Worm (Caenorhabditis elegans) whole organism, young adult: Measurements from ENCODE around the gene F49F1.4.
A peak's percentile ranks its signal among the peaks of the same experiment; 100 is the strongest.

Experiments used
- B0035.1 ChIP-seq: sonication (generic microtip); optimal IDR thresholded peaks from 2 replicates; lab custom pipeline; 2016; ENCODE audit warnings: missing genetic modification characterization, mild to moderate bottlenecking, missing compliant biosample characterization, missing genotype, missing genetic modification reagents
- B0336.3 ChIP-seq: fragments of 200-800 bp; sonication (Bioruptor generic); IDR thresholded peaks from 2 replicates; pipeline ENCODE4 v1.3.6; 2022; ENCODE audit warnings: missing genetic modification characterization, missing compliant biosample characterization
- C17E4.6 ChIP-seq: fragments of 200-800 bp; sonication (Bioruptor generic); IDR thresholded peaks from 2 replicates; pipeline ENCODE4 v1.3.6; 2022; ENCODE audit warnings: missing genetic modification reagents, missing genetic modification characterization, missing compliant biosample characterization
- F33H1.4 ChIP-seq: fragments of 200-800 bp; sonication (Bioruptor generic); IDR thresholded peaks from 2 replicates; pipeline ENCODE4 v1.3.6; 2022; ENCODE audit warnings: missing genetic modification reagents, missing genetic modification characterization, missing compliant biosample characterization
- F39B2.1 ChIP-seq: fragments of 200-800 bp; sonication (Bioruptor generic); IDR thresholded peaks from 2 replicates; pipeline ENCODE4 v1.3.6; 2022; ENCODE audit warnings: missing genetic modification reagents, missing genetic modification characterization, missing compliant biosample characterization
- F52B5.7 ChIP-seq: sonication (generic microtip); optimal IDR thresholded peaks from 2 replicates; lab custom pipeline; 2016; ENCODE audit warnings: mild to moderate bottlenecking, missing genetic modification characterization, missing compliant biosample characterization
- F55B11.4 ChIP-seq: sonication (generic microtip); optimal IDR thresholded peaks from 2 replicates; lab custom pipeline; 2016; ENCODE audit warnings: missing compliant biosample characterization, missing genetic modification characterization, borderline replicate concordance; ENCODE audit not compliant: insufficient read depth
- T07F8.4 ChIP-seq: sonication (generic microtip); optimal IDR thresholded peaks from 2 replicates; lab custom pipeline; 2016; ENCODE audit warnings: mild to moderate bottlenecking, missing genetic modification characterization, moderate library complexity, missing compliant biosample characterization
- Y53F4B.3 ChIP-seq: fragments of 200-800 bp; sonication (Bioruptor generic); IDR thresholded peaks from 2 replicates; pipeline ENCODE4 v1.3.6; 2022; ENCODE audit warnings: missing genetic modification reagents, missing genetic modification characterization, missing compliant biosample characterization
- Y53G8AR.9 ChIP-seq: fragments of 200-800 bp; sonication (Bioruptor generic); conservative IDR thresholded peaks from 2 replicates; pipeline ENCODE4 v1.3.6; 2022; ENCODE audit warnings: missing genetic modification reagents, missing genetic modification characterization, missing compliant biosample characterization
- Y67H2A.10 ChIP-seq: fragments of 200-800 bp; sonication (Bioruptor generic); conservative IDR thresholded peaks from 2 replicates; pipeline ENCODE4 v1.3.6; 2022; ENCODE audit warnings: missing genetic modification reagents, missing genetic modification characterization, missing compliant biosample characterization
- Y79H2A.3 ChIP-seq: fragments of 200-800 bp; sonication (Bioruptor generic); conservative IDR thresholded peaks from 2 replicates; pipeline ENCODE4 v1.3.6; 2022; ENCODE audit warnings: missing genetic modification reagents, missing genetic modification characterization, missing compliant biosample characterization
- Y95B8A.8 ChIP-seq: fragments of 200-800 bp; sonication (Bioruptor generic); IDR thresholded peaks from 2 replicates; pipeline ENCODE4 v1.3.6; 2022; ENCODE audit warnings: missing genetic modification reagents, missing genetic modification characterization, missing compliant biosample characterization
- ama-1 ChIP-seq, 3 experiments: fragments of 150-350 bp in 1 of 3; sonication (generic microtip) in 2 of 3; optimal IDR thresholded peaks; 2 replicates each; lab custom pipeline; 2014 to 2018; ENCODE audit warnings: missing biosample characterization in 2 of 3, missing genetic modification characterization in 2 of 3, missing genetic modification reagents in 2 of 3
- cebp-2 ChIP-seq: fragments of 200-800 bp; sonication (Bioruptor generic); IDR thresholded peaks from 2 replicates; pipeline ENCODE4 v1.3.6; 2022; ENCODE audit warnings: missing genetic modification characterization, missing compliant biosample characterization
- ceh-100 ChIP-seq: fragments of 200-800 bp; sonication (Bioruptor generic); IDR thresholded peaks from 2 replicates; pipeline ENCODE4 v1.3.6; 2022; ENCODE audit warnings: missing genetic modification reagents, missing genetic modification characterization, missing compliant biosample characterization
- ceh-27 ChIP-seq: fragments of 200-800 bp; sonication (Bioruptor generic); optimal IDR thresholded peaks from 2 replicates; lab custom pipeline; 2018; ENCODE audit warnings: mild to moderate bottlenecking, missing genetic modification characterization, moderate library complexity, missing compliant biosample characterization
- ceh-40 ChIP-seq: fragments of 200-800 bp; sonication (Bioruptor generic); IDR thresholded peaks from 2 replicates; pipeline ENCODE4 v1.3.6; 2022; ENCODE audit warnings: missing genetic modification characterization, missing compliant biosample characterization
- die-1 ChIP-seq: sonication (generic microtip); optimal IDR thresholded peaks from 2 replicates; lab custom pipeline; 2016; ENCODE audit warnings: missing genotype, mild to moderate bottlenecking, missing genetic modification characterization, missing compliant biosample characterization
- dpl-1 ChIP-seq: fragments of 150-350 bp; optimal IDR thresholded peaks from 2 replicates; lab custom pipeline; 2014; ENCODE audit warnings: missing biosample characterization, missing genetic modification reagents, missing genetic modification characterization
- egl-44 ChIP-seq: fragments of 200-800 bp; sonication (Bioruptor generic); IDR thresholded peaks from 2 replicates; pipeline ENCODE4 v1.3.6; 2022; ENCODE audit warnings: missing genetic modification reagents, missing genetic modification characterization, missing compliant biosample characterization
- fkh-3 ChIP-seq: sonication (generic microtip); optimal IDR thresholded peaks from 2 replicates; lab custom pipeline; 2016; ENCODE audit warnings: mild to moderate bottlenecking, missing genetic modification characterization, missing compliant biosample characterization
- hmg-20 ChIP-seq: fragments of 200-800 bp; sonication (Bioruptor generic); IDR thresholded peaks from 2 replicates; pipeline ENCODE4 v1.3.6; 2022; ENCODE audit warnings: missing genetic modification reagents, missing genetic modification characterization, missing compliant biosample characterization
- hrde-1 ChIP-seq: sonication (generic microtip); optimal IDR thresholded peaks from 2 replicates; lab custom pipeline; 2016; ENCODE audit warnings: missing genetic modification characterization, mild to moderate bottlenecking, missing compliant biosample characterization, moderate library complexity, missing genotype, missing genetic modification reagents, borderline replicate concordance
- lag-1 ChIP-seq: fragments of 200-800 bp; sonication (Bioruptor generic); IDR thresholded peaks from 2 replicates; pipeline ENCODE4 v1.3.6; 2022; ENCODE audit warnings: missing genetic modification reagents, missing genetic modification characterization, missing compliant biosample characterization
- let-526 ChIP-seq: fragments of 200-800 bp; sonication (Bioruptor generic); IDR thresholded peaks from 2 replicates; pipeline ENCODE4 v1.3.6; 2022; ENCODE audit warnings: missing genetic modification reagents, missing genetic modification characterization, missing compliant biosample characterization
- let-607 ChIP-seq, 2 experiments: fragments of 200-800 bp in 1 of 2; sonication (Bioruptor generic) in 1 of 2; sonication (generic microtip) in 1 of 2; optimal IDR thresholded peaks; 2 replicates each; lab custom pipeline; 2016 to 2018; ENCODE audit warnings: mild to moderate bottlenecking in 2 of 2, missing compliant biosample characterization in 2 of 2, missing genetic modification characterization in 2 of 2, moderate library complexity in 2 of 2, missing genotype in 1 of 2
- lin-26 ChIP-seq: fragments of 200-800 bp; sonication (Bioruptor generic); IDR thresholded peaks from 2 replicates; pipeline ENCODE4 v1.3.6; 2022; ENCODE audit warnings: missing genetic modification reagents, missing genetic modification characterization, missing compliant biosample characterization
- lin-35 ChIP-seq, 3 experiments: fragments of 150-350 bp in 2 of 3; sonication (generic microtip) in 1 of 3; optimal IDR thresholded peaks; 2 replicates each; lab custom pipeline; 2014 to 2018; ENCODE audit warnings: missing biosample characterization in 3 of 3, missing genetic modification characterization in 3 of 3, missing genetic modification reagents in 3 of 3
- lin-40 ChIP-seq: sonication (generic microtip); optimal IDR thresholded peaks from 2 replicates; lab custom pipeline; 2016; ENCODE audit warnings: missing genetic modification characterization, mild to moderate bottlenecking, missing compliant biosample characterization, missing genotype, missing genetic modification reagents
- lir-1 ChIP-seq: fragments of 200-800 bp; sonication (Bioruptor generic); conservative IDR thresholded peaks from 2 replicates; pipeline ENCODE4 v1.3.6; 2022; ENCODE audit warnings: missing genetic modification reagents, missing genetic modification characterization, missing compliant biosample characterization
- madf-3 ChIP-seq: fragments of 200-800 bp; sonication (Bioruptor generic); IDR thresholded peaks from 2 replicates; pipeline ENCODE4 v1.3.6; 2022; ENCODE audit warnings: missing genetic modification reagents, missing genetic modification characterization, missing compliant biosample characterization
- mes-4 ChIP-seq: sonication (generic microtip); optimal IDR thresholded peaks from 2 replicates; lab custom pipeline; 2016; ENCODE audit warnings: missing genotype, missing genetic modification characterization, missing compliant biosample characterization
- nfya-2 ChIP-seq: fragments of 200-800 bp; sonication (Bioruptor generic); IDR thresholded peaks from 2 replicates; pipeline ENCODE4 v1.3.6; 2022; ENCODE audit warnings: missing genetic modification reagents, missing genetic modification characterization, missing compliant biosample characterization
- nfyb-1 ChIP-seq: fragments of 200-800 bp; sonication (Bioruptor generic); IDR thresholded peaks from 2 replicates; pipeline ENCODE4 v1.3.6; 2022; ENCODE audit warnings: missing genetic modification reagents, missing genetic modification characterization, missing compliant biosample characterization
- pbrm-1 ChIP-seq: fragments of 200-800 bp; sonication (Bioruptor generic); IDR thresholded peaks from 2 replicates; pipeline ENCODE4 v1.3.6; 2022; ENCODE audit warnings: missing genetic modification reagents, missing genetic modification characterization, missing compliant biosample characterization
- rec-8 ChIP-seq, 2 experiments: sonication (generic microtip); optimal IDR thresholded peaks; 2 replicates each; lab custom pipeline; 2016; ENCODE audit warnings: mild to moderate bottlenecking in 2 of 2, missing genetic modification characterization in 2 of 2, missing genetic modification reagents in 2 of 2, missing genotype in 2 of 2, missing biosample characterization in 1 of 2, missing compliant biosample characterization in 1 of 2, moderate library complexity in 1 of 2
- sdz-38 ChIP-seq: sonication (generic microtip); optimal IDR thresholded peaks from 2 replicates; lab custom pipeline; 2016; ENCODE audit warnings: missing genotype, missing genetic modification characterization, missing compliant biosample characterization
- sea-2 ChIP-seq: fragments of 200-800 bp; sonication (Bioruptor generic); IDR thresholded peaks from 2 replicates; pipeline ENCODE4 v1.3.6; 2022; ENCODE audit warnings: missing genetic modification characterization, missing compliant biosample characterization
- snpc-1.1 ChIP-seq: sonication (generic microtip); optimal IDR thresholded peaks from 2 replicates; lab custom pipeline; 2017; ENCODE audit warnings: missing genetic modification characterization, mild to moderate bottlenecking, missing compliant biosample characterization, antibody characterized with exemption, moderate library complexity, missing genotype, missing genetic modification reagents; ENCODE audit not compliant: insufficient read depth
- somi-1 ChIP-seq: fragments of 200-800 bp; sonication (Bioruptor generic); optimal IDR thresholded peaks from 2 replicates; lab custom pipeline; 2018; ENCODE audit warnings: mild to moderate bottlenecking, missing genetic modification characterization, missing compliant biosample characterization
- tlf-1 ChIP-seq: fragments of 200-800 bp; sonication (Bioruptor generic); optimal IDR thresholded peaks from 2 replicates; lab custom pipeline; 2018; ENCODE audit warnings: mild to moderate bottlenecking, missing genetic modification characterization, missing compliant biosample characterization
- unc-130 ChIP-seq: sonication (generic microtip); optimal IDR thresholded peaks from 2 replicates; lab custom pipeline; 2016; ENCODE audit warnings: missing genetic modification reagents, missing genetic modification characterization, missing compliant biosample characterization
- xnd-1 ChIP-seq: sonication (generic microtip); optimal IDR thresholded peaks from 2 replicates; lab custom pipeline; 2016; ENCODE audit warnings: missing genotype, missing genetic modification reagents, missing genetic modification characterization, missing compliant biosample characterization
- zfh-2 ChIP-seq: fragments of 200-800 bp; sonication (Bioruptor generic); conservative IDR thresholded peaks from 2 replicates; pipeline ENCODE4 v1.3.6; 2022; ENCODE audit warnings: missing genetic modification reagents, missing genetic modification characterization, missing compliant biosample characterization
- zim-3 ChIP-seq: sonication (generic microtip); optimal IDR thresholded peaks from 2 replicates; lab custom pipeline; 2017; ENCODE audit warnings: mild to moderate bottlenecking, missing genetic modification characterization, moderate library complexity, missing compliant biosample characterization
- ztf-28 ChIP-seq: fragments of 200-800 bp; sonication (Bioruptor generic); IDR thresholded peaks from 2 replicates; pipeline ENCODE4 v1.3.6; 2022; ENCODE audit warnings: missing genetic modification reagents, missing genetic modification characterization, missing compliant biosample characterization
- ztf-6 ChIP-seq: fragments of 200-800 bp; sonication (Bioruptor generic); IDR thresholded peaks from 2 replicates; pipeline ENCODE4 v1.3.6; 2022; ENCODE audit warnings: missing genetic modification reagents, missing genetic modification characterization, missing compliant biosample characterization

The F49F1.4 gene

ce11 chrIV:4093087-4093486, 22.4 kb downstream of the F49F1.4 start (continued):
- TF ChIP-seq die-1 (tag; lab: Kevin White, UChicago) (no peak), egl-44 (no peak), Y79H2A.3 (no peak), ztf-28 (GFP tag; lab: Robert Waterston, UW) (no peak), lin-35 (GFP tag; optimal IDR thresholded peaks at IDR 0.05; lab: Kevin White, UChicago) (peak in 1 of 3 experiments; percentile 37), fkh-3 (tag; lab: Kevin White, UChicago) (no peak), rec-8 (tag; optimal IDR thresholded peaks at IDR 0.05; lab: Kevin White, UChicago) (no peak), Y67H2A.10 (GFP tag; lab: Robert Waterston, UW) (no peak), sdz-38 (no peak), B0035.1 (tag; lab: Kevin White, UChicago) (no peak), zfh-2 (peak; percentile 95), F52B5.7 (tag; lab: Kevin White, UChicago) (no peak), F39B2.1 (no peak), xnd-1 (tag; lab: Kevin White, UChicago) (no peak), nfyb-1 (peak; percentile 76), madf-3 (GFP tag; lab: Robert Waterston, UW) (no peak), let-607 (tag; optimal IDR thresholded peaks at IDR 0.05; lab: Kevin White, UChicago) (peak; percentile 6 to 56), tlf-1 (no peak), let-526 (no peak), snpc-1.1 (tag; lab: Kevin White, UChicago) (no peak), ceh-40 (no peak), dpl-1 (GFP tag; lab: Kevin White, UChicago) (no peak), ztf-6 (GFP tag; lab: Robert Waterston, UW) (no peak), somi-1 (GFP tag; lab: Kevin White, UChicago) (peak; percentile 44), lag-1 (GFP tag; lab: Robert Waterston, UW) (no peak), lin-40 (tag; lab: Kevin White, UChicago) (peak; percentile 73), zim-3 (tag; lab: Kevin White, UChicago) (no peak), mes-4 (no peak), cebp-2 (no peak), F55B11.4 (tag; lab: Kevin White, UChicago) (no peak), C17E4.6 (GFP tag; lab: Robert Waterston, UW) (no peak), hmg-20 (no peak), unc-130 (GFP tag; lab: Kevin White, UChicago) (no peak), lir-1 (GFP tag; lab: Robert Waterston, UW) (no peak), T07F8.4 (tag; lab: Kevin White, UChicago) (no peak), ceh-100 (GFP tag; lab: Robert Waterston, UW) (no peak), Y53F4B.3 (GFP tag; lab: Robert Waterston, UW) (no peak), hrde-1 (tag; lab: Kevin White, UChicago) (no peak), F33H1.4 (GFP tag; lab: Robert Waterston, UW) (no peak; the same call in 1 of the 2 replicates), Y53G8AR.9 (GFP tag; lab: Robert Waterston, UW) (no peak), lin-26 (GFP tag; lab: Robert Waterston, UW) (no peak), sea-2 (no peak), B0336.3 (GFP tag; lab: Robert Waterston, UW) (peak; percentile 54; the same call in 1 of the 2 replicates), pbrm-1 (GFP tag; lab: Robert Waterston, UW) (peak; percentile 65; the same call in 1 of the 2 replicates), ceh-27 (peak; percentile 41), Y95B8A.8 (no peak), ama-1 (optimal IDR thresholded peaks at IDR 0.05; lab: Kevin White, UChicago) (no peak), ama-1 (GFP tag; optimal IDR thresholded peaks at IDR 0.05; lab: Kevin White, UChicago) (no peak), nfya-2 (GFP tag; lab: Robert Waterston, UW) (no peak)
